Worm (Caenorhabditis elegans) whole organism, L4/young adult: Measurements from ENCODE around the gene nhr-193.

ENCODE experiments used
- W03F9.2 ChIP-seq: fragments of 150-350 bp; optimal IDR thresholded peaks from 2 replicates; lab custom pipeline; 2014; ENCODE audit warnings: missing biosample characterization, missing genetic modification characterization
- dao-5 ChIP-seq: sonication (generic microtip); optimal IDR thresholded peaks from 2 replicates; lab custom pipeline; 2016; ENCODE audit warnings: missing genotype, missing genetic modification characterization, moderate library complexity, missing compliant biosample characterization
- him-1 ChIP-seq: sonication (generic microtip); optimal IDR thresholded peaks from 2 replicates; lab custom pipeline; 2016; ENCODE audit warnings: missing genotype, missing genetic modification reagents, missing genetic modification characterization, missing compliant biosample characterization

ce11 chrV:16374676-16375075 lies 32.6 kb downstream of the nhr-193 start, which contains the start of gene srv-34:
- no peak for TF ChIP-seq him-1 (tag; lab: Kevin White, UChicago)
- no peak for TF ChIP-seq dao-5 (tag; lab: Kevin White, UChicago)
- no peak for TF ChIP-seq W03F9.2 (tag; lab: Kevin White, UChicago)
